Fruit fly (Drosophila melanogaster) whole organism, prepupa: ENCODE measurements around the gene CG5989.

ENCODE experiments used
- Blimp-1 ChIP-seq: fragments of 200-800 bp; sonication (Bioruptor generic); optimal IDR thresholded peaks from 3 replicates; lab custom pipeline; 2017; ENCODE audit warnings: missing biosample characterization, missing genetic modification characterization, mild to moderate bottlenecking, moderate library complexity, missing genetic modification reagents
- CG10631 ChIP-seq: fragments of 200-800 bp; sonication (Bioruptor generic); optimal IDR thresholded peaks from 2 replicates; lab custom pipeline; 2016; ENCODE audit warnings: missing biosample characterization, missing genetic modification characterization
- CG10669 ChIP-seq: fragments of 200-800 bp; sonication (Bioruptor generic); optimal IDR thresholded peaks from 3 replicates; lab custom pipeline; 2018; ENCODE audit warnings: missing biosample characterization, mild to moderate bottlenecking, missing genetic modification characterization, moderate library complexity
- CG11294 ChIP-seq: fragments of 200-800 bp; sonication (Bioruptor generic); IDR thresholded peaks from 2 replicates; pipeline ENCODE4 v1.3.6; 2022; ENCODE audit warnings: missing biosample characterization, missing genetic modification characterization
- CG11762 ChIP-seq: fragments of 200-800 bp; sonication (Bioruptor generic); optimal IDR thresholded peaks from 3 replicates; lab custom pipeline; 2016; ENCODE audit warnings: missing biosample characterization, missing genetic modification characterization; ENCODE audit not compliant: insufficient read depth
- CG11902 ChIP-seq: fragments of 200-800 bp; sonication (Bioruptor generic); optimal IDR thresholded peaks from 3 replicates; lab custom pipeline; 2016; ENCODE audit warnings: missing biosample characterization, missing genetic modification characterization
- CG15336 ChIP-seq: fragments of 200-800 bp; sonication (Bioruptor generic); IDR thresholded peaks from 2 replicates; pipeline ENCODE4 v1.3.6; 2022; ENCODE audit warnings: missing biosample characterization, missing genetic modification characterization
- CG1621 ChIP-seq: fragments of 200-800 bp; sonication (Bioruptor generic); optimal IDR thresholded peaks from 3 replicates; lab custom pipeline; 2018; ENCODE audit warnings: missing biosample characterization, mild to moderate bottlenecking, missing genetic modification characterization
- CG16779 ChIP-seq: fragments of 200-800 bp; sonication (Bioruptor generic); optimal IDR thresholded peaks from 3 replicates; lab custom pipeline; 2017; ENCODE audit warnings: missing biosample characterization, mild to moderate bottlenecking, missing genetic modification characterization
- CG3032 ChIP-seq: fragments of 200-800 bp; optimal IDR thresholded peaks from 2 replicates; lab custom pipeline; 2019; ENCODE audit warnings: missing biosample characterization, mild to moderate bottlenecking, missing genetic modification characterization, moderate library complexity
- CG31627 ChIP-seq: fragments of 200-800 bp; sonication (Bioruptor generic); optimal IDR thresholded peaks from 3 replicates; lab custom pipeline; 2016; ENCODE audit warnings: missing biosample characterization, missing genetic modification characterization
- CG32006 ChIP-seq: fragments of 200-800 bp; sonication (Bioruptor generic); optimal IDR thresholded peaks from 3 replicates; lab custom pipeline; 2017; ENCODE audit warnings: missing biosample characterization, mild to moderate bottlenecking, missing genetic modification characterization
- CG34406 ChIP-seq: fragments of 200-800 bp; sonication (Bioruptor generic); optimal IDR thresholded peaks from 3 replicates; lab custom pipeline; 2016; ENCODE audit warnings: missing biosample characterization, missing genetic modification characterization
- CG3919 ChIP-seq: fragments of 200-800 bp; sonication (Bioruptor generic); optimal IDR thresholded peaks from 3 replicates; lab custom pipeline; 2016; ENCODE audit warnings: missing biosample characterization, missing genetic modification characterization
- CG6276 ChIP-seq: fragments of 200-800 bp; sonication (Bioruptor generic); optimal IDR thresholded peaks from 2 replicates; lab custom pipeline; 2017; ENCODE audit warnings: missing biosample characterization, mild to moderate bottlenecking, missing genetic modification characterization
- CG6792 ChIP-seq: fragments of 200-800 bp; sonication (Bioruptor generic); optimal IDR thresholded peaks from 3 replicates; lab custom pipeline; 2016; ENCODE audit warnings: missing biosample characterization, missing genetic modification characterization
- CG6808 ChIP-seq: fragments of 200-800 bp; sonication (Bioruptor generic); optimal IDR thresholded peaks from 3 replicates; lab custom pipeline; 2017; ENCODE audit warnings: missing biosample characterization, missing genetic modification characterization, mild to moderate bottlenecking, moderate library complexity, missing genetic modification reagents
- CG7368 ChIP-seq: fragments of 200-800 bp; sonication (Bioruptor generic); optimal IDR thresholded peaks from 3 replicates; lab custom pipeline; 2016; ENCODE audit warnings: missing biosample characterization, missing genetic modification characterization
- CG8319 ChIP-seq: fragments of 200-800 bp; sonication (Bioruptor generic); optimal IDR thresholded peaks from 3 replicates; lab custom pipeline; 2016; ENCODE audit warnings: missing biosample characterization, missing genetic modification characterization
- CG8632 ChIP-seq: fragments of 200-800 bp; sonication (Bioruptor generic); optimal IDR thresholded peaks from 3 replicates; lab custom pipeline; 2016; ENCODE audit warnings: missing biosample characterization, missing genetic modification characterization
- CG9139 ChIP-seq: fragments of 200-800 bp; sonication (Bioruptor generic); optimal IDR thresholded peaks from 3 replicates; lab custom pipeline; 2017; ENCODE audit warnings: missing biosample characterization, mild to moderate bottlenecking, missing genetic modification characterization
- Eip75B ChIP-seq: fragments of 200-800 bp; sonication (Bioruptor generic); optimal IDR thresholded peaks from 3 replicates; lab custom pipeline; 2016; ENCODE audit warnings: missing biosample characterization, missing genetic modification characterization
- Eip78C ChIP-seq: fragments of 200-800 bp; sonication (Bioruptor generic); peaks from one replicate; lab custom pipeline; 2016; ENCODE audit warnings: missing biosample characterization, missing genetic modification characterization
- Gug ChIP-seq: fragments of 200-800 bp; sonication (Bioruptor generic); IDR thresholded peaks from 2 replicates; pipeline ENCODE4 v1.3.6; 2022; ENCODE audit warnings: missing biosample characterization, missing genetic modification characterization
- Hr39 ChIP-seq: fragments of 200-800 bp; sonication (Bioruptor generic); optimal IDR thresholded peaks from 2 replicates; lab custom pipeline; 2016; ENCODE audit warnings: missing biosample characterization, missing genetic modification characterization
- Met ChIP-seq: fragments of 200-800 bp; sonication (Bioruptor generic); optimal IDR thresholded peaks from 3 replicates; lab custom pipeline; 2016; ENCODE audit warnings: missing biosample characterization, missing genetic modification characterization
- Smox ChIP-seq: fragments of 200-800 bp; sonication (Bioruptor generic); optimal IDR thresholded peaks from 3 replicates; lab custom pipeline; 2016; ENCODE audit warnings: missing biosample characterization, missing genetic modification characterization
- Sox15 ChIP-seq: fragments of 200-800 bp; sonication (Bioruptor generic); optimal IDR thresholded peaks from 3 replicates; lab custom pipeline; 2016; ENCODE audit warnings: missing biosample characterization, missing genetic modification characterization
- acj6 ChIP-seq: fragments of 200-800 bp; sonication (Bioruptor generic); optimal IDR thresholded peaks from 3 replicates; lab custom pipeline; 2016; ENCODE audit warnings: missing biosample characterization, missing genetic modification characterization
- cyc ChIP-seq: fragments of 200-800 bp; sonication (Bioruptor generic); optimal IDR thresholded peaks from 3 replicates; lab custom pipeline; 2016; ENCODE audit warnings: missing biosample characterization, missing genetic modification characterization
- dsx ChIP-seq: fragments of 200-800 bp; optimal IDR thresholded peaks from 3 replicates; lab custom pipeline; 2019; ENCODE audit warnings: missing biosample characterization, mild to moderate bottlenecking, missing genetic modification characterization, moderate library complexity; ENCODE audit not compliant: poor library complexity, severe bottlenecking
- eg ChIP-seq: fragments of 200-800 bp; sonication (Bioruptor generic); IDR thresholded peaks from 3 replicates; pipeline ENCODE4 v1.3.6; 2022; ENCODE audit warnings: missing biosample characterization, missing genetic modification characterization
- esn ChIP-seq: fragments of 200-800 bp; sonication (Bioruptor generic); optimal IDR thresholded peaks from 2 replicates; lab custom pipeline; 2016; ENCODE audit warnings: missing biosample characterization, mild to moderate bottlenecking, missing genetic modification characterization, moderate library complexity
- fd59A ChIP-seq: fragments of 200-800 bp; sonication (Bioruptor generic); optimal IDR thresholded peaks from 2 replicates; lab custom pipeline; 2017; ENCODE audit warnings: missing biosample characterization, mild to moderate bottlenecking, missing genetic modification characterization, missing genetic modification reagents
- ss ChIP-seq, 2 experiments: fragments of 200-800 bp; sonication (Bioruptor generic); optimal IDR thresholded peaks; 2 replicates in 1 of 2; 3 replicates in 1 of 2; lab custom pipeline; 2017 to 2018; ENCODE audit warnings: mild to moderate bottlenecking in 2 of 2, missing biosample characterization in 2 of 2, missing genetic modification characterization in 2 of 2, moderate library complexity in 1 of 2
- svp ChIP-seq: fragments of 200-800 bp; sonication (Bioruptor generic); peaks from one replicate; lab custom pipeline; 2016; ENCODE audit warnings: missing biosample characterization, missing genetic modification characterization
- vri ChIP-seq: fragments of 200-800 bp; sonication (Bioruptor generic); optimal IDR thresholded peaks from 3 replicates; lab custom pipeline; 2016; ENCODE audit warnings: missing biosample characterization, mild to moderate bottlenecking, missing genetic modification characterization

CG5989 gene

DNA sequence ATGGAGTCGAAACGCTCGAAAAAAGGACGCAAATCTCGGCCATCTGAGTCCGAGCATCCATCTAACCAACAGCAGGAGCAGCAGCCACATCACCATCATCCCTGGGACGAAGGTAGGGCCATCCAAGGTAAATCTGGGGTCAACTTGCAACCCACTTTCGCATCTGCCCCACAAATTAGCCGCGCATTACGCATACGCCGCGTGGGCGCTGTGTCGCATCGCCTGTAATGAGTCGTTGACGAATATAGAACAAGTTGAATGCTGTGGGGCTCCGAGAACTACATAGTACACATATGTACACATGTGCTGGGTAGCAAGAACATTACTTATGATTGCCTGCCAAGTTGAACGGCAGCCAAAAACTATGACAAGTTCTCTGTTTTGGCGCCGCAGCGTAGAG is 24.4 kb downstream of the CG5989 start:
- no peak for TF ChIP-seq Smox
- TF ChIP-seq CG6808: no peak
- no peak for TF ChIP-seq Blimp-1 (GFP tag; lab: Kevin White, UChicago)
- no peak for TF ChIP-seq CG3919
- no peak for TF ChIP-seq CG34406 (GFP tag; lab: Kevin White, UChicago)
- no peak for TF ChIP-seq CG3032
- no peak for TF ChIP-seq CG8319

DNA sequence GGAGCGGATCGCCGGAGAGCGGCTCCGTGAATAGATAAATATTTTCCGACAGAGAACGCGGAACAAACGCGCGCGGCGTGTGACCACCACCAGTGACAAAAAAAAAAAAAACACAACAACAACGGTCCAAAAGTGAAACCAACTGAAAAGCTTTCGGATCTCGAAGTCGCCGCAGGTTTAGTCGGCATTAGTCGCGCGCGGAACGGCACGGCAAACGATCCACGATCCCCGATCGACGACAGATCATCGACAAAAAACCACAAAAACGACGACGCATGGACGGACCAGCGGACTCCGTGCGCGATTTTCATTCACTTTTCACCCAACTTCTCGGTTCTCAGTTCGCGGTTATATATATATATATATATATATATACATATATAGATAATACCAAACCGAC is 25.5 kb downstream of the CG5989 start:
- TF ChIP-seq CG7368 (GFP tag; lab: Kevin White, UChicago): no peak
- TF ChIP-seq CG15336 (GFP tag; lab: Robert Waterston, UW): 0 out of 2 replicates have a peak, but pooled peaks have one; percentile 9

DNA sequence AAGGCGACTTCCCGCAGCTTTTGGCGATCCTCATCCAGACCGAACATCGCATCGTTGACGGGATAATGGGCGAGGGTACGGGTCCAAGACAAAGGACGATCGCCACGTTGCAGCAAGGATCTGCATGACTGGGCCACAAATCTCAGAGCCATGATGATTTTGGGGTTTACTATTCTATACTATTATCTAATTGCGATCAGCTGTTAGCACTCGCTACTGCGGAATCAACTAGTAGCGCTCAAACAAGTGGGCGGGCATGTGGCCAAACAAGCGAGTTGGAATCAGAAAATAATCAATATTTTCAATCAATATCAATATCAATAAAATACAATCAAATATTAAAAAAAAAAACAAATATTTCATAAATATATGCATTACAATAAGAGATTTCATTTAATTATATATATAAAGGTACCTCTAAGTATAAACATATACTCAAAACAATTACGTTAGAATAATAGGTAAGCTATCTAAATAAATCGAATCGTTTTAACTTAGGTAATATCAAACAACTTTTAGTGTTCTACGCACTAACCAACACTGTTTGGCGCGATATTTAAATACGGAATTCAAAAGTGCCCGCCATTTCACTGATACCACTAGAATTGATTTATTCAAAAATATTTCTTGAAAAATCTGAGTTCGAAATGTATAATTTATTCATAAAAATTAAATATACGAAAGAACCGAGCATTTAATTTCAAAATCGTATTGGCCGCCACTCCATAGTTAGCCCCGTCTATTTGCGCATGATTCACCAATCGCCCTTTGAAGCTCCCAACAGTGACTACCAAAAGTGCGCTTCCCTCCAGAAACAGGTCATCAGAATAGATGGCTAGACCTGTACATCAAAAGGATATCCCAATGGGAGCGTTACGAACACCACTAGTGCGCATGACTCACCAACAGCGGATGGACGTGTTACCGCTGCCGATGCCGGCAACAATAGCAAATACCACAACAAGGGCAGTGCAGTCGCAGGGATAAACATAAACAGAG is 27.8 kb downstream of the CG5989 start, which contains the start of the genes CG6638 and CG43078:
TSS of gene CG6638 (minus strand) at position 235 of the 999 bp plus-strand sequence.
TSS of gene CG43078 (plus strand) at position 965 of the 999 bp plus-strand sequence.
- TF ChIP-seq CG11902 (GFP tag; lab: Kevin White, UChicago) (no peak), CG6276 (no peak), CG6792 (no peak), acj6 (GFP tag; lab: Kevin White, UChicago) (no peak), CG34406 (GFP tag; lab: Kevin White, UChicago) (no peak), Eip78C (GFP tag; lab: Kevin White, UChicago) (no peak), ss (GFP tag; optimal IDR thresholded peaks at IDR 0.05; lab: Kevin White, UChicago) (no peak), CG8319 (no peak), CG3919 (no peak), esn (GFP tag; lab: Kevin White, UChicago) (peak; percentile 24), dsx (GFP tag; lab: Kevin White, UChicago) (no peak), Smox (no peak), CG11294 (GFP tag; lab: Robert Waterston, UW) (no peak), fd59A (GFP tag; lab: Kevin White, UChicago) (no peak), CG8632 (GFP tag; lab: Kevin White, UChicago) (no peak), svp (GFP tag; lab: Kevin White, UChicago) (peak; percentile 21), CG10631 (peak; percentile 42), Sox15 (GFP tag; lab: Kevin White, UChicago) (no peak), CG32006 (GFP tag; lab: Kevin White, UChicago) (no peak), CG6808 (no peak), Gug (GFP tag; lab: Robert Waterston, UW) (no peak), vri (GFP tag; lab: Kevin White, UChicago) (peak; percentile 72), CG31627 (no peak), CG9139 (GFP tag; lab: Kevin White, UChicago) (no peak), Met (GFP tag; lab: Kevin White, UChicago) (no peak), CG10669 (no peak), cyc (GFP tag; lab: Kevin White, UChicago) (no peak), eg (0 out of 3 replicates have a peak, but pooled peaks have one; percentile 13), CG11762 (no peak)

DNA sequence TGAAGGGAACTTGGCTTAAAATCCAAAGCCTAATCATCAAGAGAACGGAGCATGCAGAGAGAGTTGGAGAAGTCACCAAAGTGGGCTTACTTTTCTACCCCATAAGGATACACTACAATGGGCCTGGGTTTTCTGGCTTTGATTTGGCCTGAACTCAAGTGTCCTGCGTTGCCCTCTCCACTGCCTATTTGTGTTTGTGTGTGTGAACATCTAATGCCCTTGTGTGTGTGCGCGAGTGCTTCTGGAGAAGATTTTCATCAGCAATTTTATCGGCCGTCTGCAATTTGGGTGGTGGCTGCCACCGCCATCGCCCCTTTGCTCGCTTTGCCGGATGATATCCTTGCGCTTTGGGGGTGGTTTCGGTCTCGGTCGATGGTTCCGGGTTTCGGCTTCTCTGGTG is 43.3 kb downstream of the CG5989 start:
- TF ChIP-seq CG1621 (tag; lab: Kevin White, UChicago) (no peak), CG10631 (no peak), Hr39 (GFP tag; lab: Kevin White, UChicago) (no peak), CG6276 (no peak), Eip75B (GFP tag; lab: Kevin White, UChicago) (no peak), CG3919 (no peak), CG16779 (no peak), CG11762 (no peak)
